Worm (Caenorhabditis elegans): Measurements from ENCODE around the gene sre-54.

DNA sequence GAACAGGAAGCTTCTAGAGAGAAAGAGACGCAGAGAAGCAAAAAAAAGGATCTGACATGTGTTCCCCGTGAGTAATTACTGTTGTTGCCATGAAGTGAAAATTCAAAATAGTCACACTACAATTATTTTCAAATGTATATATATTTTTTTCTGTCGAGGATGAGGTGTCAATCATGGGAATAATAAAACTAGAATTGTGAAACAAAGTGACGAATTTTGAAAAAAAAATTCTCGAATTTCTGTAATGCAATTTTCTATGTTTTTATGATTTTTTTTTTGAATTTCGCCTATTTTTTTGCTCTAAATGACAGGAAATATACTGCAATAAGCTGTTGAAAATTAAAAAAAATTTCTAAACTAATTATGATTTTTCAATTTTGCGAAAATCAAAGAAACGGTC, 20.4 kb downstream of the sre-54 start:
- no peak for TF ChIP-seq F13C5.2 (tag; optimal IDR thresholded peaks at IDR 0.05)
- TF ChIP-seq hmbx-1 (tag; optimal IDR thresholded peaks at IDR 0.05), result no peak
- no peak for TF ChIP-seq flt-1 (GFP tag; IDR thresholded peaks at IDR 0.05)
- TF ChIP-seq B0310.2 (tag; optimal IDR thresholded peaks at IDR 0.05), result no peak
- TF ChIP-seq ceh-13 (GFP tag; optimal IDR thresholded peaks at IDR 0.05), result no peak
- no peak for TF ChIP-seq ama-1 (optimal IDR thresholded peaks at IDR 0.05)
- TF ChIP-seq ceh-36 (tag; optimal IDR thresholded peaks at IDR 0.05), result no peak

All from whole organism, early embryonic.